Fruit fly (Drosophila melanogaster) Kc167 (cell line): ENCODE results near the gene SMC3.

ENCODE experiments used
- Myc ChIP-seq: fragments of >200 bp; optimal IDR thresholded peaks from 2 replicates; lab custom pipeline; 2017; ENCODE audit warnings: missing external identifiers
- Sin3A ChIP-seq: fragments of >200 bp; optimal IDR thresholded peaks from 2 replicates; lab custom pipeline; 2018; ENCODE audit warnings: missing external identifiers
- h ChIP-seq: fragments of >200 bp; optimal IDR thresholded peaks from 3 replicates; lab custom pipeline; 2018; ENCODE audit warnings: missing external identifiers
- insv ChIP-seq: fragments of >200 bp; optimal IDR thresholded peaks from 3 replicates; lab custom pipeline; 2018; ENCODE audit warnings: missing external identifiers
- psq ChIP-seq: fragments of >200 bp; optimal IDR thresholded peaks from 2 replicates; lab custom pipeline; 2017; ENCODE audit warnings: missing external identifiers

DNA sequence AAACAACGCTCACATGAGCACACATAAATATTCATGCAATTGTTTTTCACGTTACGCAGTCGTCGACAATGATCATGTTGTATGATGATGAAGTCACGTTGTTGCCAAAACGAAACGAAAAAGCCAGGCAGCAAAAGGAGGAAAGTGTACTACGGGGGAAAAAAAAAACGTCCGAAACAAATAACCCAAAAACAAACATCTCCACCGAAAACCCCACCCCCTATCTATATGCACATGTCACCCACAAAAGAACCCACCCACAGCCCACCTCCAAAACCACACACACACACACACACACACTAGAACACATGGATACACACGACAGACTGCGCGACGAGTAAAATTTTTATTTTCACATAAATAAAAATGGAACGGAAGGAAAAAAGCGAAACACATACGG lies 18.1 kb downstream of the SMC3 start:
- TF ChIP-seq h: no peak
- no peak for TF ChIP-seq Myc (lab: Kevin White, UChicago)
- no peak for TF ChIP-seq psq (lab: Kevin White, UChicago)
- TF ChIP-seq insv (lab: Kevin White, UChicago): no peak
- TF ChIP-seq Sin3A: no peak
